Worm (Caenorhabditis elegans) whole organism, L2 larva: ENCODE measurements around the gene stdh-3.

Experiments used
- aly-2 ChIP-seq: fragments of 150-350 bp; optimal IDR thresholded peaks from 2 replicates; lab custom pipeline; 2014; ENCODE audit warnings: missing biosample characterization, missing genetic modification characterization
- gmeb-1 ChIP-seq: fragments of 150-350 bp; optimal IDR thresholded peaks from 2 replicates; lab custom pipeline; 2014; ENCODE audit warnings: missing biosample characterization, missing genetic modification characterization
- lin-13 ChIP-seq: fragments of 150-350 bp; optimal IDR thresholded peaks from 2 replicates; lab custom pipeline; 2014; ENCODE audit warnings: missing biosample characterization, missing genetic modification reagents, missing genetic modification characterization
- lsy-2 ChIP-seq, 2 experiments: fragments of 150-350 bp in 1 of 2; sonication (generic microtip) in 1 of 2; optimal IDR thresholded peaks; 2 replicates each; lab custom pipeline; 2014 to 2017; ENCODE audit warnings: missing biosample characterization in 2 of 2, missing genetic modification characterization in 2 of 2
- mab-5 ChIP-seq: fragments of 150-350 bp; optimal IDR thresholded peaks from 2 replicates; lab custom pipeline; 2014; ENCODE audit warnings: missing biosample characterization, missing genetic modification characterization
- mdl-1 ChIP-seq, 2 experiments: fragments of 150-350 bp in 1 of 2; sonication (generic microtip) in 1 of 2; optimal IDR thresholded peaks; 2 replicates each; lab custom pipeline; 2017; ENCODE audit warnings: missing biosample characterization in 2 of 2, missing genetic modification characterization in 2 of 2
- nhr-23 ChIP-seq: fragments of 150-350 bp; optimal IDR thresholded peaks from 2 replicates; lab custom pipeline; 2014; ENCODE audit warnings: missing biosample characterization, missing genetic modification reagents, missing genetic modification characterization
- nhr-237 ChIP-seq: fragments of 150-350 bp; optimal IDR thresholded peaks from 2 replicates; lab custom pipeline; 2014; ENCODE audit warnings: missing biosample characterization, missing genetic modification characterization
- nhr-77 ChIP-seq: fragments of 150-350 bp; optimal IDR thresholded peaks from 2 replicates; lab custom pipeline; 2014; ENCODE audit warnings: missing biosample characterization, missing genetic modification characterization
- ztf-11 ChIP-seq: sonication (generic microtip); optimal IDR thresholded peaks from 2 replicates; lab custom pipeline; 2017; ENCODE audit warnings: missing biosample characterization, missing genetic modification characterization

DNA sequence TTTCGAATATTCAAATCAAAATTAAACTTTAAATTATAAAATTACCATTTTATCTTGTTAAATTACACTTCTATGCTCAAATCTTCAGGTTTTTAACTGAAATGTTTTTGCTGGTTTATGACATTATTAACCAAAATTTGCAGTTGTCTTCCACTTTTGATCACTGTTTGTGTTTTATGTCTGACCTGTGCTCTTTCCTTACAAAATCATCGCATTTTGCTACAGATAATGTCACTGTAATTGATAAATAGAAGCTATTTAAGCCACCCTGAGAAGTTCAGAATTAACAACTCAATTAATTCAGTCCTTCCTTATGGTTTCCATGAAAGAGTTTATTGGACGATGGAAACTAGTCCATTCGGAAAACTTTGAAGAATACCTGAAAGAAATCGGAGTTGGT is 13.9 kb upstream of the stdh-3 start, which contains the start of gene lbp-8:
- no peak for TF ChIP-seq lsy-2 (tag; optimal IDR thresholded peaks at IDR 0.05; lab: Kevin White, UChicago)
- TF ChIP-seq aly-2 (tag; lab: Kevin White, UChicago): no peak
- no peak for TF ChIP-seq lin-13
- no peak for TF ChIP-seq ztf-11
- no peak for TF ChIP-seq nhr-237
- no peak for TF ChIP-seq nhr-23
- TF ChIP-seq nhr-77: no peak
- TF ChIP-seq mdl-1 (tag; optimal IDR thresholded peaks at IDR 0.05; lab: Kevin White, UChicago): no peak
- no peak for TF ChIP-seq gmeb-1 (tag; lab: Kevin White, UChicago)
- TF ChIP-seq mab-5 (tag; lab: Kevin White, UChicago): no peak
